Fruit fly (Drosophila melanogaster) whole organism, embryonic: ENCODE results near the gene CG4467.

Experiments used
- CG11247 ChIP-seq: fragments of 200-800 bp; sonication (Bioruptor generic); IDR thresholded peaks from 2 replicates; pipeline ENCODE4 v1.3.6; 2022; ENCODE audit warnings: missing biosample characterization, missing genetic modification characterization
- CG12299 ChIP-seq: fragments of 200-800 bp; sonication (Bioruptor generic); optimal IDR thresholded peaks from 2 replicates; lab custom pipeline; 2018; ENCODE audit warnings: missing biosample characterization, mild to moderate bottlenecking, missing genetic modification characterization
- CG14014 ChIP-seq: fragments of 200-800 bp; sonication (Bioruptor generic); IDR thresholded peaks from 2 replicates; pipeline ENCODE4 v1.3.6; 2022; ENCODE audit warnings: missing biosample characterization, missing genetic modification characterization
- CG14667 ChIP-seq: fragments of 200-800 bp; sonication (Bioruptor generic); IDR thresholded peaks from 2 replicates; pipeline ENCODE4 v1.3.6; 2022; ENCODE audit warnings: missing biosample characterization, missing genetic modification characterization
- CG16813 ChIP-seq: fragments of 200-800 bp; sonication (Bioruptor generic); IDR thresholded peaks from 3 replicates; pipeline ENCODE4 v1.3.6; 2022; ENCODE audit warnings: missing biosample characterization, missing genetic modification characterization; ENCODE audit not compliant: partially characterized antibody
- CG17385 ChIP-seq: fragments of 200-800 bp; sonication (Bioruptor generic); optimal IDR thresholded peaks from 3 replicates; lab custom pipeline; 2018; ENCODE audit warnings: missing biosample characterization, mild to moderate bottlenecking, missing genetic modification characterization
- CG17829 ChIP-seq: fragments of 200-800 bp; optimal IDR thresholded peaks from 2 replicates; lab custom pipeline; 2019; ENCODE audit warnings: missing biosample characterization, mild to moderate bottlenecking, missing genetic modification characterization, moderate library complexity
- CG30403 ChIP-seq: fragments of 200-800 bp; sonication (Bioruptor generic); optimal IDR thresholded peaks from 3 replicates; lab custom pipeline; 2016; ENCODE audit warnings: missing biosample characterization, missing genetic modification characterization
- CG32532 ChIP-seq: fragments of 200-800 bp; sonication (Bioruptor generic); IDR thresholded peaks from 2 replicates; pipeline ENCODE4 v1.3.6; 2022; ENCODE audit warnings: missing biosample characterization, missing genetic modification characterization
- CG3281 ChIP-seq: fragments of 200-800 bp; sonication (Bioruptor generic); optimal IDR thresholded peaks from 3 replicates; lab custom pipeline; 2017; ENCODE audit warnings: missing biosample characterization, mild to moderate bottlenecking, missing genetic modification characterization
- CG34376 ChIP-seq: fragments of 200-800 bp; sonication (Bioruptor generic); optimal IDR thresholded peaks from 2 replicates; lab custom pipeline; 2018; ENCODE audit warnings: missing biosample characterization, mild to moderate bottlenecking, missing genetic modification characterization
- CG3726 ChIP-seq: fragments of 200-800 bp; sonication (Bioruptor generic); IDR thresholded peaks from 3 replicates; pipeline ENCODE4, ENCODE4 v1.3.6; 2022; ENCODE audit warnings: missing biosample characterization, missing genetic modification characterization
- CG42726 ChIP-seq: fragments of 200-800 bp; sonication (Bioruptor generic); IDR thresholded peaks from 2 replicates; pipeline ENCODE4 v1.3.6; 2022; ENCODE audit warnings: missing biosample characterization, missing genetic modification characterization; ENCODE audit not compliant: partially characterized antibody
- CG43689 ChIP-seq: fragments of 200-800 bp; sonication (Bioruptor generic); IDR thresholded peaks from 2 replicates; pipeline ENCODE4 v1.3.6; 2022; ENCODE audit warnings: missing biosample characterization, missing genetic modification characterization
- CG4730 ChIP-seq: fragments of 200-800 bp; sonication (Bioruptor generic); IDR thresholded peaks from 2 replicates; pipeline ENCODE4 v1.3.6; 2022; ENCODE audit warnings: missing biosample characterization, missing genetic modification characterization
- CG6272 ChIP-seq: fragments of 200-800 bp; sonication (Bioruptor generic); IDR thresholded peaks from 2 replicates; pipeline ENCODE4 v1.3.6; 2022; ENCODE audit warnings: missing biosample characterization, missing genetic modification characterization
- CG7745 ChIP-seq: fragments of 200-800 bp; sonication (Bioruptor generic); optimal IDR thresholded peaks from 2 replicates; lab custom pipeline; 2018; ENCODE audit warnings: missing biosample characterization, mild to moderate bottlenecking, missing genetic modification characterization, moderate library complexity
- CG7987 ChIP-seq: fragments of 200-800 bp; sonication (Bioruptor generic); optimal IDR thresholded peaks from 2 replicates; lab custom pipeline; 2018; ENCODE audit warnings: missing biosample characterization, mild to moderate bottlenecking, missing genetic modification characterization, moderate library complexity
- CG8924 ChIP-seq: fragments of 200-800 bp; optimal IDR thresholded peaks from 3 replicates; lab custom pipeline; 2019; ENCODE audit warnings: missing biosample characterization, mild to moderate bottlenecking, missing genetic modification characterization, moderate library complexity
- Oli ChIP-seq: fragments of 200-800 bp; sonication (Bioruptor generic); optimal IDR thresholded peaks from 2 replicates; lab custom pipeline; 2018; ENCODE audit warnings: missing biosample characterization, mild to moderate bottlenecking, missing genetic modification characterization, moderate library complexity
- Sox102F ChIP-seq: fragments of 200-800 bp; sonication (Bioruptor generic); optimal IDR thresholded peaks from 2 replicates; lab custom pipeline; 2018; ENCODE audit warnings: missing biosample characterization, mild to moderate bottlenecking, missing genetic modification characterization, moderate library complexity
- Ssrp ChIP-seq: fragments of 200-800 bp; sonication (Bioruptor generic); optimal IDR thresholded peaks from 2 replicates; lab custom pipeline; 2018; ENCODE audit warnings: missing biosample characterization, mild to moderate bottlenecking, missing genetic modification characterization, moderate library complexity
- Stat92E ChIP-seq, 3 experiments: fragments of >200 bp in 2 of 3; fragments of 200-800 bp in 1 of 3; sonication (Bioruptor generic) in 1 of 3; optimal IDR thresholded peaks; 2 replicates each; lab custom pipeline; 2017 to 2019; ENCODE audit warnings: missing biosample characterization in 3 of 3, missing genetic modification characterization in 3 of 3, mild to moderate bottlenecking in 1 of 3, moderate library complexity in 1 of 3
- btn ChIP-seq: fragments of 200-800 bp; sonication (Bioruptor generic); optimal IDR thresholded peaks from 2 replicates; lab custom pipeline; 2016; ENCODE audit warnings: missing biosample characterization, missing genetic modification characterization
- chn ChIP-seq: fragments of 200-800 bp; sonication (Bioruptor generic); optimal IDR thresholded peaks from 2 replicates; lab custom pipeline; 2016; ENCODE audit warnings: missing biosample characterization, missing genetic modification characterization
- dimm ChIP-seq: fragments of 200-800 bp; sonication (Bioruptor generic); IDR thresholded peaks from 2 replicates; pipeline ENCODE4 v1.3.6; 2022; ENCODE audit warnings: missing biosample characterization, missing genetic modification characterization
- dmrt99B ChIP-seq: fragments of 200-800 bp; sonication (Bioruptor generic); optimal IDR thresholded peaks from 2 replicates; lab custom pipeline; 2018; ENCODE audit warnings: missing biosample characterization, mild to moderate bottlenecking, missing genetic modification characterization, moderate library complexity
- dpn ChIP-seq, 2 experiments: fragments of 200-800 bp; sonication (Bioruptor generic); optimal IDR thresholded peaks; 3 replicates each; lab custom pipeline; 2016; ENCODE audit warnings: missing biosample characterization in 2 of 2, missing genetic modification characterization in 2 of 2
- esg ChIP-seq: fragments of 200-800 bp; sonication (Bioruptor generic); conservative IDR thresholded peaks from 2 replicates; pipeline ENCODE4 v1.3.6; 2022; ENCODE audit warnings: missing biosample characterization, missing genetic modification characterization
- fd96Cb ChIP-seq: fragments of 200-800 bp; sonication (Bioruptor generic); optimal IDR thresholded peaks from 2 replicates; lab custom pipeline; 2018; ENCODE audit warnings: missing biosample characterization, mild to moderate bottlenecking, missing genetic modification characterization, moderate library complexity
- gsb ChIP-seq: fragments of 200-800 bp; sonication (Bioruptor generic); IDR thresholded peaks from 2 replicates; pipeline ENCODE4 v1.3.6; 2022; ENCODE audit warnings: missing biosample characterization, missing genetic modification characterization
- gsb-n ChIP-seq: fragments of 200-800 bp; sonication (Bioruptor generic); optimal IDR thresholded peaks from 3 replicates; lab custom pipeline; 2018; ENCODE audit warnings: missing biosample characterization, mild to moderate bottlenecking, missing genetic modification characterization
- hkb ChIP-seq, 2 experiments: fragments of 200-800 bp in 1 of 2; fragments of >200 bp in 1 of 2; sonication (Bioruptor generic) in 1 of 2; IDR thresholded peaks in 1 of 2; optimal IDR thresholded peaks in 1 of 2; 2 replicates each; pipeline versions ENCODE4 v1.3.6 to Lab custom; 2017 to 2022; ENCODE audit warnings: missing biosample characterization in 1 of 2, missing genetic modification characterization in 1 of 2
- ind ChIP-seq: fragments of 200-800 bp; sonication (Bioruptor generic); optimal IDR thresholded peaks from 3 replicates; lab custom pipeline; 2016; ENCODE audit warnings: missing biosample characterization, missing genetic modification characterization
- klu ChIP-seq: fragments of 200-800 bp; sonication (Bioruptor generic); IDR thresholded peaks from 2 replicates; pipeline ENCODE4 v1.3.6; 2022; ENCODE audit warnings: missing biosample characterization, missing genetic modification characterization
- nom ChIP-seq: fragments of 200-800 bp; sonication (Bioruptor generic); optimal IDR thresholded peaks from 2 replicates; lab custom pipeline; 2017; ENCODE audit warnings: missing biosample characterization, missing genetic modification characterization, mild to moderate bottlenecking, moderate library complexity, missing genetic modification reagents
- ranshi ChIP-seq: fragments of 200-800 bp; sonication (Bioruptor generic); IDR thresholded peaks from 2 replicates; pipeline ENCODE4 v1.3.6; 2022; ENCODE audit warnings: missing biosample characterization, missing genetic modification characterization
- repo ChIP-seq: fragments of 200-800 bp; sonication (Bioruptor generic); optimal IDR thresholded peaks from 2 replicates; lab custom pipeline; 2016; ENCODE audit warnings: missing biosample characterization, missing genetic modification characterization
- rib ChIP-seq: fragments of 200-800 bp; sonication (Bioruptor generic); IDR thresholded peaks from 2 replicates; pipeline ENCODE4 v1.3.6; 2022; ENCODE audit warnings: missing biosample characterization, missing genetic modification characterization
- scrt ChIP-seq: fragments of 200-800 bp; sonication (Bioruptor generic); optimal IDR thresholded peaks from 2 replicates; lab custom pipeline; 2018; ENCODE audit warnings: missing biosample characterization, mild to moderate bottlenecking, missing genetic modification characterization, moderate library complexity
- sisA ChIP-seq: fragments of 200-800 bp; sonication (Bioruptor generic); IDR thresholded peaks from 2 replicates; pipeline ENCODE4 v1.3.6; 2022; ENCODE audit warnings: missing biosample characterization, missing genetic modification characterization
- slbo ChIP-seq: fragments of 200-800 bp; sonication (Bioruptor generic); IDR thresholded peaks from 2 replicates; pipeline ENCODE4 v1.3.6; 2022; ENCODE audit warnings: missing biosample characterization, missing genetic modification characterization
- so ChIP-seq: fragments of 200-800 bp; sonication (Bioruptor generic); IDR thresholded peaks from 3 replicates; pipeline ENCODE4 v1.3.6; 2022; ENCODE audit warnings: missing biosample characterization, missing genetic modification characterization
- sqz ChIP-seq: fragments of 200-800 bp; sonication (Bioruptor generic); optimal IDR thresholded peaks from 3 replicates; lab custom pipeline; 2018; ENCODE audit warnings: missing biosample characterization, mild to moderate bottlenecking, missing genetic modification characterization
- ssp ChIP-seq: fragments of 200-800 bp; sonication (Bioruptor generic); IDR thresholded peaks from 2 replicates; pipeline ENCODE4 v1.3.6; 2022; ENCODE audit warnings: missing biosample characterization, missing genetic modification characterization
- tio ChIP-seq: fragments of 200-800 bp; sonication (Bioruptor generic); optimal IDR thresholded peaks from 2 replicates; lab custom pipeline; 2017; ENCODE audit warnings: missing biosample characterization, missing genetic modification characterization, inconsistent platforms
- ttk ChIP-seq: fragments of 200-800 bp; sonication (Bioruptor generic); IDR thresholded peaks from 2 replicates; pipeline ENCODE4 v2.1.2; 2022; ENCODE audit warnings: missing biosample characterization, missing genetic modification characterization
- tx ChIP-seq: fragments of 200-800 bp; sonication (Bioruptor generic); optimal IDR thresholded peaks from 2 replicates; lab custom pipeline; 2016; ENCODE audit warnings: missing biosample characterization, missing genetic modification characterization

The CG4467 gene

dm6 chr3R:23293066-23293777 is 44.5 kb upstream of the CG4467 start (continued):
- TF ChIP-seq fd96Cb (tag; lab: Kevin White, UChicago) (peak; percentile 49), nom (GFP tag; lab: Kevin White, UChicago) (peak; percentile 66), CG42726 (GFP tag; lab: Robert Waterston, UW) (no peak), slbo (GFP tag; lab: Robert Waterston, UW) (peak; percentile 55; the same call in 1 of the 2 replicates), scrt (GFP tag; lab: Kevin White, UChicago) (peak; percentile 55), klu (GFP tag; lab: Robert Waterston, UW) (0 out of 2 replicates have a peak, but pooled peaks have one; percentile 29), chn (peak; percentile 9), rib (GFP tag; lab: Robert Waterston, UW) (peak; percentile 37; the same call in 1 of the 2 replicates), Ssrp (tag; lab: Kevin White, UChicago) (peak; percentile 58), sqz (GFP tag; lab: Kevin White, UChicago) (peak; percentile 48), CG8924 (tag; lab: Kevin White, UChicago) (peak; percentile 31), CG34376 (GFP tag; lab: Kevin White, UChicago) (peak; percentile 26), CG30403 (GFP tag; lab: Kevin White, UChicago) (peak; percentile 58), dpn (GFP tag; optimal IDR thresholded peaks at IDR 0.05; lab: Kevin White, UChicago) (peak in 1 of 2 experiments; percentile 19), CG3726 (GFP tag; lab: Robert Waterston, UW) (peak; percentile 45; the same call in 1 of the 3 replicates), CG43689 (GFP tag; lab: Robert Waterston, UW) (no peak), gsb (GFP tag; lab: Robert Waterston, UW) (no peak), CG17385 (GFP tag; lab: Kevin White, UChicago) (peak; percentile 31), dmrt99B (peak; percentile 63), dimm (GFP tag; lab: Robert Waterston, UW) (no peak), tx (GFP tag; lab: Kevin White, UChicago) (no peak), ranshi (GFP tag; lab: Robert Waterston, UW) (peak; percentile 74), gsb-n (tag; lab: Kevin White, UChicago) (peak; percentile 42), CG12299 (no peak), ttk (peak; percentile 72), CG17829 (tag; lab: Kevin White, UChicago) (peak; percentile 81), ind (GFP tag; lab: Kevin White, UChicago) (peak; percentile 22), CG7745 (no peak), hkb (optimal IDR thresholded peaks at IDR 0.05; lab: Kevin White, UChicago) (no peak), hkb (GFP tag; IDR thresholded peaks at IDR 0.05; lab: Robert Waterston, UW) (peak; percentile 78), CG16813 (GFP tag; lab: Robert Waterston, UW) (no peak), CG11247 (GFP tag; lab: Robert Waterston, UW) (peak; percentile 38; the same call in 1 of the 2 replicates), esg (GFP tag; lab: Robert Waterston, UW) (no peak; the same call in 1 of the 2 replicates), CG32532 (GFP tag; lab: Robert Waterston, UW) (0 out of 2 replicates have a peak, but pooled peaks have one; percentile 18), Sox102F (GFP tag; lab: Kevin White, UChicago) (peak; percentile 61), CG7987 (no peak), sisA (GFP tag; lab: Robert Waterston, UW) (peak; percentile 68), CG14014 (GFP tag; lab: Robert Waterston, UW) (peak; percentile 47; the same call in 1 of the 2 replicates), CG4730 (GFP tag; lab: Robert Waterston, UW) (peak; percentile 53; the same call in 1 of the 2 replicates), repo (GFP tag; lab: Kevin White, UChicago) (no peak), CG3281 (GFP tag; lab: Kevin White, UChicago) (no peak), btn (GFP tag; lab: Kevin White, UChicago) (no peak), CG6272 (GFP tag; lab: Robert Waterston, UW) (0 out of 2 replicates have a peak, but pooled peaks have one; percentile 9), Oli (peak; percentile 38), so (GFP tag; lab: Robert Waterston, UW) (no peak), tio (peak; percentile 40), CG14667 (peak; percentile 61; the same call in 1 of the 2 replicates), Stat92E (GFP tag; optimal IDR thresholded peaks at IDR 0.05; lab: Kevin White, UChicago) (no peak), ssp (GFP tag; lab: Robert Waterston, UW) (peak; percentile 38)
